Worm (Caenorhabditis elegans) whole organism, midembryonic: ENCODE results near the gene idhb-1.

Experiments
- T22C8.4 ChIP-seq: fragments of 200-800 bp; sonication (Bioruptor generic); IDR thresholded peaks from 2 replicates; pipeline ENCODE4 v1.3.6; 2022; ENCODE audit warnings: missing genetic modification characterization, missing compliant biosample characterization
- cog-1 ChIP-seq: sonication (generic microtip); optimal IDR thresholded peaks from 2 replicates; lab custom pipeline; 2016; ENCODE audit warnings: missing genetic modification characterization, missing compliant biosample characterization
- flt-1 ChIP-seq: fragments of 200-800 bp; sonication (Bioruptor generic); IDR thresholded peaks from 2 replicates; pipeline ENCODE4 v1.3.6; 2022; ENCODE audit warnings: missing genetic modification characterization, missing compliant biosample characterization
- klf-2 ChIP-seq: fragments of 200-800 bp; sonication (Bioruptor generic); conservative IDR thresholded peaks from 2 replicates; pipeline ENCODE4 v1.3.6; 2022; ENCODE audit warnings: missing genetic modification reagents, missing genetic modification characterization, missing compliant biosample characterization
- med-1 ChIP-seq: sonication (generic microtip); optimal IDR thresholded peaks from 2 replicates; lab custom pipeline; 2017; ENCODE audit warnings: missing genetic modification characterization, mild to moderate bottlenecking, missing compliant biosample characterization, antibody characterized with exemption, missing genetic modification reagents; ENCODE audit not compliant: insufficient read depth
- ref-1 ChIP-seq: fragments of 200-800 bp; sonication (Bioruptor generic); conservative IDR thresholded peaks from 2 replicates; pipeline ENCODE4 v1.3.6; 2022; ENCODE audit warnings: missing genetic modification reagents, missing genetic modification characterization, missing compliant biosample characterization
- tab-1 ChIP-seq: fragments of 200-800 bp; sonication (Bioruptor generic); IDR thresholded peaks from 2 replicates; pipeline ENCODE4 v1.3.6; 2022; ENCODE audit warnings: missing genetic modification characterization, missing compliant biosample characterization
- ztf-23 ChIP-seq: fragments of 200-800 bp; sonication (Bioruptor generic); IDR thresholded peaks from 2 replicates; pipeline ENCODE4 v1.3.6; 2022; ENCODE audit warnings: missing genetic modification reagents, missing genetic modification characterization, missing compliant biosample characterization
- ztf-29 ChIP-seq: fragments of 200-800 bp; sonication (Bioruptor generic); IDR thresholded peaks from 2 replicates; pipeline ENCODE4 v1.3.6; 2022; ENCODE audit warnings: missing genetic modification reagents, missing genetic modification characterization, missing compliant biosample characterization

Gene idhb-1

ce11 chrX:14127291-14127922 lies 46.5 kb downstream of the idhb-1 start, which contains the start of gene F28H6.4:
Gene F28H6.4, plus strand, starts transcription at chrX:14127872.
- TF ChIP-seq ref-1 (GFP tag; lab: Robert Waterston, UW) (no peak), T22C8.4 (peak; percentile 43; the same call in 1 of the 2 replicates), tab-1 (GFP tag; lab: Robert Waterston, UW) (no peak)

DNA sequence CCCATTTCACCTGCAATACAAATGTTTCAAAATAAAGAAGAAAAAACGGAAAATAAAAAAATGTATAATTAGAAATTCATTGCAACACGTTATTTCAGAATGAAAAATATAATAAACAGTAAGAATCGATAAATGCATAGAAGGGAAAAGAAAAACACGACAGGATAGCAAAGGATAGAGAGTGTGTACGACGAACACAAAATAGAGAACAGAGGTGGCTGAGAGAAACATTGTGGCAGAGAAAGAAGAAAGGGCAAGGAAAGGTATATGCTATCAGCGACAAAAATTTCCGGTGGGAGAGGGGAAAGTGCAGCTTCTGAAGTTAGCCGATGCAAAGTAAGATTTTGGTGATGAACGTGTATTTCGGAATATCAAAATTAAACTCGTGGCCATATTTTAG lies 48.0 kb downstream of the idhb-1 start, which contains the start of gene F28H6.6:
F28H6.6 (minus strand) TSS at position 10 of the 400 bp plus-strand sequence.
- TF ChIP-seq klf-2 (no peak), tab-1 (GFP tag; lab: Robert Waterston, UW) (no peak), med-1 (GFP tag; lab: Kevin White, UChicago) (no peak), ztf-23 (no peak), flt-1 (no peak), T22C8.4 (no peak), cog-1 (tag; lab: Kevin White, UChicago) (no peak), ztf-29 (GFP tag; lab: Robert Waterston, UW) (no peak), ref-1 (GFP tag; lab: Robert Waterston, UW) (no peak)
